Fruit fly (Drosophila melanogaster) S2 (cell line): ENCODE measurements around the gene VhaM9.7-c.
A peak's percentile ranks its signal among the peaks of the same experiment; 100 is the strongest.

Experiments used
- CG8478 ChIP-seq: fragments of >200 bp; optimal IDR thresholded peaks from 2 replicates; lab custom pipeline; 2018
- CTCF ChIP-seq, 2 experiments: fragments of >200 bp; optimal IDR thresholded peaks; 2 replicates each; lab custom pipeline; 2018

dm6 chr3L:4138804-4139521, 47.7 kb downstream of the VhaM9.7-c start, which contains the start of the genes Rop and Ras64B:
- TF ChIP-seq CG8478 (lab: Kevin White, UChicago) (no peak), CTCF (optimal IDR thresholded peaks at IDR 0.05; lab: Kevin White, UChicago) (peak in 1 of 2 experiments; percentile 43)
